Worm (Caenorhabditis elegans) whole organism, midembryonic: ENCODE data around the gene C54E4.1.
"Not testable (repeated sequence)": the region's sequence is repeated elsewhere in the genome, so short reads cannot be mapped to it uniquely, and the experiment has no call there.

ENCODE experiments used
- flt-1 ChIP-seq: fragments of 200-800 bp; sonication (Bioruptor generic); IDR thresholded peaks from 2 replicates; pipeline ENCODE4 v1.3.6; 2022; ENCODE audit warnings: missing genetic modification characterization, missing compliant biosample characterization
- ref-1 ChIP-seq: fragments of 200-800 bp; sonication (Bioruptor generic); conservative IDR thresholded peaks from 2 replicates; pipeline ENCODE4 v1.3.6; 2022; ENCODE audit warnings: missing genetic modification reagents, missing genetic modification characterization, missing compliant biosample characterization

ce11 chrIV:2135880-2136279 is 39.5 kb upstream of the C54E4.1 start:
- peak; percentile 73; the same call in 1 of the 2 replicates for TF ChIP-seq flt-1 (GFP tag; lab: Robert Waterston, UW)
- not testable (repeated sequence) for TF ChIP-seq ref-1 (GFP tag; lab: Robert Waterston, UW)
